Fruit fly (Drosophila melanogaster) whole organism, embryonic: ENCODE data around the gene Cep290.

ENCODE experiments used
- Bgb ChIP-seq: fragments of 200-800 bp; sonication (Bioruptor generic); IDR thresholded peaks from 2 replicates; pipeline ENCODE4 v1.3.6; 2022; ENCODE audit warnings: missing biosample characterization, missing genetic modification characterization; ENCODE audit not compliant: partially characterized antibody
- CG11085 ChIP-seq: fragments of 200-800 bp; sonication (Bioruptor generic); IDR thresholded peaks from 2 replicates; pipeline ENCODE4 v1.3.6; 2022; ENCODE audit warnings: missing biosample characterization, missing genetic modification characterization
- CG11093 ChIP-seq: fragments of 200-800 bp; sonication (Bioruptor generic); IDR thresholded peaks from 3 replicates; pipeline ENCODE4 v1.3.6; 2022; ENCODE audit warnings: missing biosample characterization, missing genetic modification characterization
- CG12744 ChIP-seq: fragments of 200-800 bp; sonication (Bioruptor generic); optimal IDR thresholded peaks from 2 replicates; lab custom pipeline; 2016; ENCODE audit warnings: missing biosample characterization, missing genetic modification characterization
- CG13287 ChIP-seq: fragments of 200-800 bp; sonication (Bioruptor generic); IDR thresholded peaks from 2 replicates; pipeline ENCODE4 v1.3.6; 2022; ENCODE audit warnings: missing biosample characterization, missing genetic modification characterization; ENCODE audit not compliant: partially characterized antibody
- CG14965 ChIP-seq: fragments of 200-800 bp; sonication (Bioruptor generic); optimal IDR thresholded peaks from 2 replicates; lab custom pipeline; 2016; ENCODE audit warnings: missing biosample characterization, missing genetic modification characterization, borderline replicate concordance
- CG15514 ChIP-seq: fragments of 200-800 bp; sonication (Bioruptor generic); optimal IDR thresholded peaks from 3 replicates; lab custom pipeline; 2017; ENCODE audit warnings: missing biosample characterization, missing genetic modification characterization, mild to moderate bottlenecking, moderate library complexity, missing genetic modification reagents
- CG15601 ChIP-seq: fragments of 200-800 bp; sonication (Bioruptor generic); optimal IDR thresholded peaks from 3 replicates; lab custom pipeline; 2019; ENCODE audit warnings: missing biosample characterization, mild to moderate bottlenecking, missing genetic modification characterization, moderate library complexity
- CG16863 ChIP-seq: fragments of 200-800 bp; sonication (Bioruptor generic); optimal IDR thresholded peaks from 3 replicates; lab custom pipeline; 2016; ENCODE audit warnings: missing biosample characterization, missing genetic modification characterization
- CG17361 ChIP-seq: fragments of 200-800 bp; sonication (Bioruptor generic); IDR thresholded peaks from 3 replicates; pipeline ENCODE4 v1.3.6; 2022; ENCODE audit warnings: missing biosample characterization, missing genetic modification characterization
- CG1792 ChIP-seq: fragments of 200-800 bp; sonication (Bioruptor generic); optimal IDR thresholded peaks from 2 replicates; lab custom pipeline; 2016; ENCODE audit warnings: missing biosample characterization, missing genetic modification characterization
- CG18262 ChIP-seq: fragments of 200-800 bp; optimal IDR thresholded peaks from 3 replicates; lab custom pipeline; 2019; ENCODE audit warnings: missing biosample characterization, mild to moderate bottlenecking, missing genetic modification characterization, moderate library complexity
- CG18619 ChIP-seq: fragments of 200-800 bp; sonication (Bioruptor generic); optimal IDR thresholded peaks from 3 replicates; lab custom pipeline; 2017; ENCODE audit warnings: missing biosample characterization, mild to moderate bottlenecking, missing genetic modification characterization
- CG2129 ChIP-seq: fragments of 200-800 bp; sonication (Bioruptor generic); IDR thresholded peaks from 2 replicates; pipeline ENCODE4 v1.3.6; 2022; ENCODE audit warnings: missing biosample characterization, missing genetic modification characterization; ENCODE audit not compliant: partially characterized antibody
- CG30020 ChIP-seq: fragments of 200-800 bp; optimal IDR thresholded peaks from 2 replicates; lab custom pipeline; 2019; ENCODE audit warnings: missing biosample characterization, mild to moderate bottlenecking, missing genetic modification characterization, moderate library complexity
- CG4282 ChIP-seq: fragments of 200-800 bp; sonication (Bioruptor generic); optimal IDR thresholded peaks from 2 replicates; lab custom pipeline; 2016; ENCODE audit warnings: missing biosample characterization, missing genetic modification characterization
- CG5953 ChIP-seq: fragments of 200-800 bp; sonication (Bioruptor generic); IDR thresholded peaks from 2 replicates; pipeline ENCODE4 v1.3.6; 2022; ENCODE audit warnings: missing biosample characterization, missing genetic modification characterization
- CG7987 ChIP-seq: fragments of 200-800 bp; sonication (Bioruptor generic); optimal IDR thresholded peaks from 2 replicates; lab custom pipeline; 2018; ENCODE audit warnings: missing biosample characterization, mild to moderate bottlenecking, missing genetic modification characterization, moderate library complexity
- CG8924 ChIP-seq: fragments of 200-800 bp; optimal IDR thresholded peaks from 3 replicates; lab custom pipeline; 2019; ENCODE audit warnings: missing biosample characterization, mild to moderate bottlenecking, missing genetic modification characterization, moderate library complexity
- CrebB ChIP-seq: fragments of 200-800 bp; sonication (Bioruptor generic); optimal IDR thresholded peaks from 3 replicates; lab custom pipeline; 2018; ENCODE audit warnings: missing biosample characterization, mild to moderate bottlenecking, missing genetic modification characterization
- Dfd ChIP-seq, 2 experiments: fragments of >200 bp; optimal IDR thresholded peaks; 2 replicates each; lab custom pipeline; 2017; ENCODE audit warnings: missing biosample characterization in 2 of 2, missing genetic modification characterization in 2 of 2
- Drgx ChIP-seq: fragments of 200-800 bp; sonication (Bioruptor generic); IDR thresholded peaks from 2 replicates; pipeline ENCODE4 v1.3.6; 2022; ENCODE audit warnings: missing biosample characterization, missing genetic modification characterization
- Hey ChIP-seq: fragments of 200-800 bp; sonication (Bioruptor generic); optimal IDR thresholded peaks from 3 replicates; lab custom pipeline; 2018; ENCODE audit warnings: missing biosample characterization, mild to moderate bottlenecking, missing genetic modification characterization
- Hr51 ChIP-seq, 2 experiments: fragments of 200-800 bp; sonication (Bioruptor generic); optimal IDR thresholded peaks; 2 replicates in 1 of 2; 3 replicates in 1 of 2; lab custom pipeline; 2016 to 2018; ENCODE audit warnings: missing biosample characterization in 2 of 2, missing genetic modification characterization in 2 of 2, mild to moderate bottlenecking in 1 of 2, moderate library complexity in 1 of 2
- Jarid2 ChIP-seq: fragments of 200-800 bp; sonication (Bioruptor generic); optimal IDR thresholded peaks from 3 replicates; lab custom pipeline; 2017; ENCODE audit warnings: mild to moderate bottlenecking, missing biosample characterization, missing genetic modification reagents, missing genetic modification characterization
- Lhr ChIP-seq: fragments of 200-800 bp; sonication (Bioruptor generic); optimal IDR thresholded peaks from 3 replicates; lab custom pipeline; 2017; ENCODE audit warnings: mild to moderate bottlenecking, missing biosample characterization, missing genetic modification reagents, missing genetic modification characterization
- Nf-YA ChIP-seq: fragments of 200-800 bp; sonication (Bioruptor generic); IDR thresholded peaks from 2 replicates; pipeline ENCODE4 v1.3.6; 2022; ENCODE audit warnings: missing biosample characterization, missing genetic modification characterization
- Ravus ChIP-seq: fragments of 200-800 bp; sonication (Bioruptor generic); IDR thresholded peaks from 2 replicates; pipeline ENCODE4 v1.3.6; 2022; ENCODE audit warnings: missing biosample characterization, missing genetic modification characterization
- Sin3A ChIP-seq: fragments of >200 bp; optimal IDR thresholded peaks from 2 replicates; lab custom pipeline; 2018
- Usf ChIP-seq: fragments of 200-800 bp; sonication (Bioruptor generic); optimal IDR thresholded peaks from 2 replicates; lab custom pipeline; 2017; ENCODE audit warnings: missing genotype, missing biosample characterization, missing genetic modification characterization
- abd-A ChIP-seq: fragments of 200-800 bp; sonication (Bioruptor generic); optimal IDR thresholded peaks from 3 replicates; lab custom pipeline; 2019; ENCODE audit warnings: missing biosample characterization, mild to moderate bottlenecking, missing genetic modification characterization, moderate library complexity
- amos ChIP-seq: fragments of 200-800 bp; sonication (Bioruptor generic); IDR thresholded peaks from 2 replicates; pipeline ENCODE4 v1.3.6; 2022; ENCODE audit warnings: missing biosample characterization, missing genetic modification characterization; ENCODE audit not compliant: partially characterized antibody
- ara ChIP-seq: fragments of 200-800 bp; sonication (Bioruptor generic); IDR thresholded peaks from 2 replicates; pipeline ENCODE4 v1.3.6; 2022; ENCODE audit warnings: missing biosample characterization, missing genetic modification characterization
- dimm ChIP-seq: fragments of 200-800 bp; sonication (Bioruptor generic); IDR thresholded peaks from 2 replicates; pipeline ENCODE4 v1.3.6; 2022; ENCODE audit warnings: missing biosample characterization, missing genetic modification characterization
- dysf ChIP-seq: fragments of 200-800 bp; sonication (Bioruptor generic); IDR thresholded peaks from 3 replicates; pipeline ENCODE4 v1.3.6; 2022; ENCODE audit warnings: missing biosample characterization, missing genetic modification characterization
- gt ChIP-seq: fragments of 200-800 bp; sonication (Bioruptor generic); IDR thresholded peaks from 2 replicates; pipeline ENCODE4 v1.3.6; 2022; ENCODE audit warnings: missing biosample characterization, missing genetic modification characterization
- hb ChIP-seq: fragments of 200-800 bp; sonication (Bioruptor generic); IDR thresholded peaks from 3 replicates; pipeline ENCODE4 v1.3.6; 2022; ENCODE audit warnings: missing biosample characterization, missing genetic modification characterization; ENCODE audit not compliant: partially characterized antibody
- jigr1 ChIP-seq: fragments of 200-800 bp; sonication (Bioruptor generic); IDR thresholded peaks from 3 replicates; pipeline ENCODE4 v1.3.6; 2022; ENCODE audit warnings: missing biosample characterization, missing genetic modification characterization
- kni ChIP-seq: fragments of 200-800 bp; sonication (Bioruptor generic); optimal IDR thresholded peaks from 3 replicates; lab custom pipeline; 2017; ENCODE audit warnings: mild to moderate bottlenecking, missing biosample characterization, missing genetic modification reagents, missing genetic modification characterization
- knrl ChIP-seq: fragments of 200-800 bp; sonication (Bioruptor generic); IDR thresholded peaks from 3 replicates; pipeline ENCODE4 v1.3.6; 2022; ENCODE audit warnings: missing biosample characterization, missing genetic modification characterization; ENCODE audit not compliant: partially characterized antibody
- nerfin-1 ChIP-seq: fragments of 200-800 bp; sonication (Bioruptor generic); optimal IDR thresholded peaks from 3 replicates; lab custom pipeline; 2019; ENCODE audit warnings: missing biosample characterization, mild to moderate bottlenecking, missing genetic modification characterization, moderate library complexity
- pho ChIP-seq: fragments of 200-800 bp; sonication (Bioruptor generic); optimal IDR thresholded peaks from 2 replicates; lab custom pipeline; 2016; ENCODE audit warnings: missing biosample characterization, missing genetic modification characterization
- pros ChIP-seq: fragments of 200-800 bp; sonication (Bioruptor generic); optimal IDR thresholded peaks from 3 replicates; lab custom pipeline; 2019; ENCODE audit warnings: missing biosample characterization, mild to moderate bottlenecking, missing genetic modification characterization, moderate library complexity
- pum ChIP-seq: fragments of 200-800 bp; sonication (Bioruptor generic); optimal IDR thresholded peaks from 2 replicates; lab custom pipeline; 2016; ENCODE audit warnings: missing biosample characterization, missing genetic modification characterization
- ro ChIP-seq: fragments of 200-800 bp; sonication (Bioruptor generic); IDR thresholded peaks from 2 replicates; pipeline ENCODE4 v1.3.6; 2022; ENCODE audit warnings: missing biosample characterization, missing genetic modification characterization
- sens ChIP-seq: fragments of 200-800 bp; sonication (Bioruptor generic); peaks from one replicate; lab custom pipeline; 2016; ENCODE audit warnings: missing biosample characterization, missing genetic modification characterization
- sim ChIP-seq: fragments of 200-800 bp; sonication (Bioruptor generic); IDR thresholded peaks from 2 replicates; pipeline ENCODE4 v1.3.6; 2022; ENCODE audit warnings: missing biosample characterization, missing genetic modification characterization
- ssp ChIP-seq: fragments of 200-800 bp; sonication (Bioruptor generic); IDR thresholded peaks from 2 replicates; pipeline ENCODE4 v1.3.6; 2022; ENCODE audit warnings: missing biosample characterization, missing genetic modification characterization
- toy ChIP-seq: fragments of 200-800 bp; sonication (Bioruptor generic); IDR thresholded peaks from 2 replicates; pipeline ENCODE4 v1.3.6; 2022; ENCODE audit warnings: missing biosample characterization, missing genetic modification characterization
- trh ChIP-seq: fragments of 200-800 bp; sonication (Bioruptor generic); optimal IDR thresholded peaks from 2 replicates; lab custom pipeline; 2016; ENCODE audit warnings: missing biosample characterization, missing genetic modification characterization
- unc-4 ChIP-seq: fragments of 200-800 bp; sonication (Bioruptor generic); IDR thresholded peaks from 2 replicates; pipeline ENCODE4 v1.3.6; 2022; ENCODE audit warnings: missing biosample characterization, missing genetic modification characterization; ENCODE audit not compliant: partially characterized antibody
- unpg ChIP-seq: fragments of 200-800 bp; sonication (Bioruptor generic); optimal IDR thresholded peaks from 3 replicates; lab custom pipeline; 2018; ENCODE audit warnings: missing biosample characterization, mild to moderate bottlenecking, missing genetic modification characterization, moderate library complexity
- vvl ChIP-seq: fragments of 200-800 bp; sonication (Bioruptor generic); IDR thresholded peaks from 2 replicates; pipeline ENCODE4 v1.3.6; 2022; ENCODE audit warnings: missing biosample characterization, missing genetic modification characterization

Cep290 gene

DNA sequence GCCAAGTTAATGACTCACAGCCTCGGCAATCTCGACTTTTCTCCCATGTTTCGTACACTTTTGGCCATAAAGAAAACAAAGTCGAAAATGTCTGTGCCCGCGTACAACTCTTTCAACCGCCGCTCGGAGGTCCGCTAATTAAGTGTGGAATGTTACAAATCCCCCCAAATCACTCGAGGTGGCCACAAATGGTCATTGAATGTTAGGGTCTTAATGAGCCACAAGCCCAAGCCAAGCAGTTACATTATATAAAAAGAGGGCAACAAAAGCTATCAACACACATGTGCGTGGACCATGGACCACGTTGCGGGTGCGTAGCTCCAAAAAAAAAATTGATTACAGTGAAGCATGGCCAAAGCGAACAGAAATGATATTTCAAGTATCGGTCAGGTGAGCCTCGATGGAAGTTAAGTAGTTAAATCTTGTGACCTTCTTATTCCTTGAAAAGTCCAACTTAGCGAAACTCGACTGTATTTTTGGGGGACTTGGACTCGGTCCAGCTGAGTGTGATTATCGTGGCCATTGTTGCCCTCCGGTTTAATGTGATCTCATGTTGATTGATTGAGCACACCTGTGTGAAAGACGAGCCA is 24.3 kb upstream of the Cep290 start (continued):
- TF ChIP-seq gt (peak; percentile 78), Bgb (no peak), CG5953 (GFP tag; lab: Robert Waterston, UW) (peak; percentile 95), Drgx (GFP tag; lab: Robert Waterston, UW) (peak; percentile 70), Hey (peak; percentile 49), ara (peak; percentile 91), ro (peak; percentile 71), Sin3A (lab: Kevin White, UChicago) (no peak), Lhr (GFP tag; lab: Kevin White, UChicago) (peak; percentile 59), CG14965 (GFP tag; lab: Kevin White, UChicago) (peak; percentile 58), toy (peak; percentile 71), CG15601 (peak; percentile 83), CG11093 (GFP tag; lab: Robert Waterston, UW) (peak; percentile 86), Usf (peak; percentile 60), CG15514 (GFP tag; lab: Kevin White, UChicago) (peak; percentile 67), amos (no peak), Ravus (GFP tag; lab: Robert Waterston, UW) (peak; percentile 44), CG1792 (GFP tag; lab: Kevin White, UChicago) (peak; percentile 82), nerfin-1 (tag; lab: Kevin White, UChicago) (peak; percentile 71), Hr51 (GFP tag; optimal IDR thresholded peaks at IDR 0.05; lab: Kevin White, UChicago) (peak; percentile 70 to 88), unc-4 (no peak), pros (GFP tag; lab: Kevin White, UChicago) (peak; percentile 3), dimm (peak; percentile 91), hb (no peak), unpg (GFP tag; lab: Kevin White, UChicago) (peak; percentile 89), trh (peak; percentile 74), Dfd (GFP tag; optimal IDR thresholded peaks at IDR 0.05; lab: Kevin White, UChicago) (no peak), CG13287 (GFP tag; lab: Robert Waterston, UW) (no peak; the same call in 1 of the 2 replicates), CrebB (tag; lab: Kevin White, UChicago) (peak; percentile 85), pum (peak; percentile 87), CG16863 (GFP tag; lab: Kevin White, UChicago) (peak; percentile 85), CG30020 (tag; lab: Kevin White, UChicago) (peak; percentile 19), sens (GFP tag; lab: Kevin White, UChicago) (peak; percentile 96), CG18262 (tag; lab: Kevin White, UChicago) (peak; percentile 79), CG8924 (tag; lab: Kevin White, UChicago) (peak; percentile 85), abd-A (tag; lab: Kevin White, UChicago) (peak; percentile 77)

DNA sequence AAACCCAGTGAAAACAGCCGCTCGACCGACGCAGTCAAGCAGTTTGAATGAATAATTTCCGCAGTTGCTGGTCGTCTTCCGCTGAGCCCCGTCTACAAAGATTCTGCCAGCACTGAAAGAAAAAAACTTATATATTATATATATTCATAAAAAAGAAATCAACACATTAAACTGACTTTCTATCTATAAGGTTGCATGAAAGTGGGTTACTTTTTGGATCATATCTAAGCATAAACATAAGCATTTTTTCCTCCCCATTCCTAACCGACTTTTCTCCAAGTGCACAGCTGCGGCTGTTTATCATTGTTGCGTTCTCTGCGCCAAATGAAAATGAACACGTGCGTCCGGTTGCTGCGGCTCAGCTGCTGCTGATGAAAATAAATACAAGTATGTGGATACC is 23.4 kb upstream of the Cep290 start:
- TF ChIP-seq ssp (GFP tag; lab: Robert Waterston, UW) = peak; percentile 67
- TF ChIP-seq sim (GFP tag; lab: Robert Waterston, UW) = no peak
- TF ChIP-seq CG17361 = peak; percentile 66; the same call in 2 of the 3 replicates
- no peak for TF ChIP-seq pho
- peak; percentile 48 for TF ChIP-seq CG18619 (GFP tag; lab: Kevin White, UChicago)
- peak; percentile 85 for TF ChIP-seq dysf (GFP tag; lab: Robert Waterston, UW)
- no peak for TF ChIP-seq CG2129 (GFP tag; lab: Robert Waterston, UW)
- TF ChIP-seq jigr1 (GFP tag; lab: Robert Waterston, UW) = peak; percentile 33; the same call in 1 of the 3 replicates
- peak; percentile 35 for TF ChIP-seq Jarid2
- TF ChIP-seq CG4282 (GFP tag; lab: Kevin White, UChicago) = no peak
- TF ChIP-seq Nf-YA (GFP tag; lab: Robert Waterston, UW) = no peak; the same call in 1 of the 2 replicates
- TF ChIP-seq CG7987 (GFP tag; lab: Kevin White, UChicago) = no peak
- no peak for TF ChIP-seq kni (GFP tag; lab: Kevin White, UChicago)
- TF ChIP-seq CG11085 (GFP tag; lab: Robert Waterston, UW) = peak; percentile 35; the same call in 1 of the 2 replicates
- no peak for TF ChIP-seq knrl (GFP tag; lab: Robert Waterston, UW)
- TF ChIP-seq CG12744 (GFP tag; lab: Kevin White, UChicago) = no peak
- peak; percentile 91 for TF ChIP-seq vvl (GFP tag; lab: Robert Waterston, UW)
